Worm (Caenorhabditis elegans): ENCODE data around the gene atic-1.

DNA sequence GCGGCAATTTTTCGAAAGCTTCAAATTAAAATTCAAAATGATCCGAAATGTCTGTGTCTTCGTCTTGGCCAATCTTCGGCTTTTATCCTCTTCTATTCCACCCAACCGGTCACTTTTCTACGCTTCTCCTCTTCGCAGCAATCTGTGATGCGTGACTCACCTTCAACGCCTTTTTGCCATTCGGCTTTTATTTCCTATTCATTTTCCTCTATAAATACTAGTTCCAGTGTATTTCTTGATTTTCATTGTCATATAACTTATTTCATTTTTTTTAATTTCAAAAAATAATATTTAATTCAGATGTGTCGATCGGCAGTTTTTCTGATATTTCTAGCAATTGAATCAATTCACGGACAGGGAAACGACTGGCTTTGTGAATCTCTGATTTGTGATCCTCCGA, 38.3 kb downstream of the atic-1 start, which contains the start of gene C49H3.16:
- TF ChIP-seq ceh-82 (tag; optimal IDR thresholded peaks at IDR 0.05) (no peak), fkh-10 (GFP tag; optimal IDR thresholded peaks at IDR 0.05) (no peak), mep-1 (tag; optimal IDR thresholded peaks at IDR 0.05) (no peak), lin-39 (tag; optimal IDR thresholded peaks at IDR 0.05) (no peak), nhr-76 (tag; optimal IDR thresholded peaks at IDR 0.05) (no peak), fos-1 (tag; optimal IDR thresholded peaks at IDR 0.05) (no peak), nhr-237 (tag; optimal IDR thresholded peaks at IDR 0.05) (no peak)

All from whole organism, L1 larva.